Fruit fly (Drosophila melanogaster) whole organism, embryonic: Measurements from ENCODE around the gene fred.

Experiments
- Atf6 ChIP-seq: fragments of 200-800 bp; sonication (Bioruptor generic); IDR thresholded peaks from 2 replicates; pipeline ENCODE4 v1.3.6; 2022; ENCODE audit warnings: missing biosample characterization, missing genetic modification characterization
- B-H1 ChIP-seq: fragments of 200-800 bp; sonication (Bioruptor generic); IDR thresholded peaks from 3 replicates; pipeline ENCODE4 v1.3.6; 2022; ENCODE audit warnings: missing biosample characterization, missing genetic modification characterization
- CG10431 ChIP-seq: fragments of 200-800 bp; sonication (Bioruptor generic); optimal IDR thresholded peaks from 3 replicates; lab custom pipeline; 2018; ENCODE audit warnings: missing biosample characterization, mild to moderate bottlenecking, missing genetic modification characterization
- CG11696 ChIP-seq: fragments of 200-800 bp; sonication (Bioruptor generic); IDR thresholded peaks from 2 replicates; pipeline ENCODE4 v1.3.6; 2022; ENCODE audit warnings: missing biosample characterization, missing genetic modification characterization
- CG13775 ChIP-seq: fragments of 200-800 bp; sonication (Bioruptor generic); optimal IDR thresholded peaks from 3 replicates; lab custom pipeline; 2017; ENCODE audit warnings: missing biosample characterization, mild to moderate bottlenecking, missing genetic modification characterization
- CG14667 ChIP-seq: fragments of 200-800 bp; sonication (Bioruptor generic); IDR thresholded peaks from 2 replicates; pipeline ENCODE4 v1.3.6; 2022; ENCODE audit warnings: missing biosample characterization, missing genetic modification characterization
- CG1603 ChIP-seq: fragments of 200-800 bp; sonication (Bioruptor generic); optimal IDR thresholded peaks from 2 replicates; lab custom pipeline; 2019; ENCODE audit warnings: missing biosample characterization, mild to moderate bottlenecking, missing genetic modification characterization, moderate library complexity
- CG17186 ChIP-seq: fragments of 200-800 bp; sonication (Bioruptor generic); optimal IDR thresholded peaks from 3 replicates; lab custom pipeline; 2017; ENCODE audit warnings: missing biosample characterization, missing genetic modification reagents, missing genetic modification characterization
- CG17385 ChIP-seq: fragments of 200-800 bp; sonication (Bioruptor generic); optimal IDR thresholded peaks from 3 replicates; lab custom pipeline; 2018; ENCODE audit warnings: missing biosample characterization, mild to moderate bottlenecking, missing genetic modification characterization
- CG18011 ChIP-seq: fragments of 200-800 bp; sonication (Bioruptor generic); optimal IDR thresholded peaks from 2 replicates; lab custom pipeline; 2017; ENCODE audit warnings: missing biosample characterization, missing genetic modification characterization, mild to moderate bottlenecking, moderate library complexity, missing genotype
- CG2129 ChIP-seq: fragments of 200-800 bp; sonication (Bioruptor generic); IDR thresholded peaks from 2 replicates; pipeline ENCODE4 v1.3.6; 2022; ENCODE audit warnings: missing biosample characterization, missing genetic modification characterization; ENCODE audit not compliant: partially characterized antibody
- CG2678 ChIP-seq: fragments of 200-800 bp; sonication (Bioruptor generic); optimal IDR thresholded peaks from 3 replicates; lab custom pipeline; 2019; ENCODE audit warnings: missing biosample characterization, mild to moderate bottlenecking, missing genetic modification characterization, moderate library complexity
- CG2875 ChIP-seq: fragments of 200-800 bp; sonication (Bioruptor generic); optimal IDR thresholded peaks from 2 replicates; lab custom pipeline; 2017; ENCODE audit warnings: missing biosample characterization, mild to moderate bottlenecking, missing genetic modification characterization, missing genetic modification reagents
- CG3065 ChIP-seq: fragments of 200-800 bp; sonication (Bioruptor generic); optimal IDR thresholded peaks from 2 replicates; lab custom pipeline; 2016; ENCODE audit warnings: missing biosample characterization, missing genetic modification characterization
- CG3163 ChIP-seq: fragments of 200-800 bp; sonication (Bioruptor generic); optimal IDR thresholded peaks from 3 replicates; lab custom pipeline; 2016; ENCODE audit warnings: missing biosample characterization, missing genetic modification characterization
- CG32532 ChIP-seq: fragments of 200-800 bp; sonication (Bioruptor generic); IDR thresholded peaks from 2 replicates; pipeline ENCODE4 v1.3.6; 2022; ENCODE audit warnings: missing biosample characterization, missing genetic modification characterization
- CG32767 ChIP-seq: fragments of 200-800 bp; sonication (Bioruptor generic); IDR thresholded peaks from 2 replicates; pipeline ENCODE4 v1.3.6; 2022; ENCODE audit warnings: missing biosample characterization, missing genetic modification characterization
- CG4404 ChIP-seq: fragments of 200-800 bp; sonication (Bioruptor generic); IDR thresholded peaks from 2 replicates; pipeline ENCODE4 v1.3.6; 2022; ENCODE audit warnings: missing biosample characterization, missing genetic modification characterization
- CG4854 ChIP-seq: fragments of 200-800 bp; sonication (Bioruptor generic); optimal IDR thresholded peaks from 2 replicates; lab custom pipeline; 2016; ENCODE audit warnings: missing biosample characterization, missing genetic modification characterization, inconsistent platforms
- CG7357 ChIP-seq: fragments of 200-800 bp; sonication (Bioruptor generic); IDR thresholded peaks from 3 replicates; pipeline ENCODE4 v1.3.6; 2022; ENCODE audit warnings: missing biosample characterization, missing genetic modification characterization
- CG8388 ChIP-seq: fragments of 200-800 bp; sonication (Bioruptor generic); optimal IDR thresholded peaks from 2 replicates; lab custom pipeline; 2019; ENCODE audit warnings: missing biosample characterization, mild to moderate bottlenecking, missing genetic modification characterization, moderate library complexity
- CG9727 ChIP-seq: fragments of 200-800 bp; sonication (Bioruptor generic); optimal IDR thresholded peaks from 3 replicates; lab custom pipeline; 2017; ENCODE audit warnings: missing biosample characterization, mild to moderate bottlenecking, missing genetic modification characterization
- Deaf1 ChIP-seq: fragments of 200-800 bp; optimal IDR thresholded peaks from 3 replicates; lab custom pipeline; 2019; ENCODE audit warnings: missing biosample characterization, mild to moderate bottlenecking, missing genetic modification characterization, moderate library complexity
- Dref ChIP-seq: fragments of 200-800 bp; sonication (Bioruptor generic); IDR thresholded peaks from 2 replicates; pipeline ENCODE4 v1.3.6; 2022; ENCODE audit warnings: missing biosample characterization, missing genetic modification characterization
- Eip74EF ChIP-seq, 2 experiments: fragments of 200-800 bp in 1 of 2; fragments of >200 bp in 1 of 2; sonication (Bioruptor generic) in 1 of 2; optimal IDR thresholded peaks; 2 replicates each; lab custom pipeline; 2017 to 2019; ENCODE audit warnings: missing biosample characterization in 2 of 2, missing genetic modification characterization in 2 of 2, mild to moderate bottlenecking in 1 of 2, moderate library complexity in 1 of 2
- Elba2 ChIP-seq: fragments of 200-800 bp; sonication (Bioruptor generic); optimal IDR thresholded peaks from 3 replicates; lab custom pipeline; 2016; ENCODE audit warnings: missing biosample characterization, missing genetic modification characterization
- MESR4 ChIP-seq: fragments of 200-800 bp; sonication (Bioruptor generic); optimal IDR thresholded peaks from 2 replicates; lab custom pipeline; 2018; ENCODE audit warnings: missing biosample characterization, mild to moderate bottlenecking, missing genetic modification characterization, moderate library complexity
- Med ChIP-seq: fragments of 200-800 bp; sonication (Bioruptor generic); peaks from one replicate; lab custom pipeline; 2016; ENCODE audit warnings: missing biosample characterization, missing genetic modification characterization, mild to moderate bottlenecking, inconsistent platforms, moderate library complexity
- Meics ChIP-seq: fragments of 200-800 bp; sonication (Bioruptor generic); optimal IDR thresholded peaks from 2 replicates; lab custom pipeline; 2017; ENCODE audit warnings: missing biosample characterization, mild to moderate bottlenecking, missing genetic modification characterization
- Oli ChIP-seq: fragments of 200-800 bp; sonication (Bioruptor generic); optimal IDR thresholded peaks from 2 replicates; lab custom pipeline; 2018; ENCODE audit warnings: missing biosample characterization, mild to moderate bottlenecking, missing genetic modification characterization, moderate library complexity
- Sin3A ChIP-seq: fragments of >200 bp; optimal IDR thresholded peaks from 2 replicates; lab custom pipeline; 2018
- Trl ChIP-seq, 3 experiments: fragments of >200 bp in 2 of 3; fragments of 200-800 bp in 1 of 3; sonication (Bioruptor generic) in 1 of 3; optimal IDR thresholded peaks; 2 replicates in 1 of 3; 3 replicates in 2 of 3; lab custom pipeline; 2016 to 2017; ENCODE audit warnings: missing biosample characterization in 1 of 3, missing genetic modification characterization in 1 of 3
- YL-1 ChIP-seq: fragments of 200-800 bp; sonication (Bioruptor generic); optimal IDR thresholded peaks from 3 replicates; lab custom pipeline; 2017; ENCODE audit warnings: missing biosample characterization, mild to moderate bottlenecking, missing genetic modification characterization
- bab2 ChIP-seq: fragments of 200-800 bp; sonication (Bioruptor generic); optimal IDR thresholded peaks from 2 replicates; lab custom pipeline; 2016; ENCODE audit warnings: missing biosample characterization, missing genetic modification characterization
- croc ChIP-seq: fragments of 200-800 bp; sonication (Bioruptor generic); conservative IDR thresholded peaks from 3 replicates; pipeline ENCODE4 v1.3.6; 2022; ENCODE audit warnings: missing biosample characterization, missing genetic modification characterization
- disco-r ChIP-seq: fragments of 200-800 bp; sonication (Bioruptor generic); optimal IDR thresholded peaks from 2 replicates; lab custom pipeline; 2016; ENCODE audit warnings: missing biosample characterization, missing genetic modification characterization
- dysf ChIP-seq: fragments of 200-800 bp; sonication (Bioruptor generic); IDR thresholded peaks from 3 replicates; pipeline ENCODE4 v1.3.6; 2022; ENCODE audit warnings: missing biosample characterization, missing genetic modification characterization
- ems ChIP-seq: fragments of 200-800 bp; sonication (Bioruptor generic); optimal IDR thresholded peaks from 3 replicates; lab custom pipeline; 2016; ENCODE audit warnings: missing biosample characterization, missing genetic modification characterization
- fd96Cb ChIP-seq: fragments of 200-800 bp; sonication (Bioruptor generic); optimal IDR thresholded peaks from 2 replicates; lab custom pipeline; 2018; ENCODE audit warnings: missing biosample characterization, mild to moderate bottlenecking, missing genetic modification characterization, moderate library complexity
- jigr1 ChIP-seq: fragments of 200-800 bp; sonication (Bioruptor generic); IDR thresholded peaks from 3 replicates; pipeline ENCODE4 v1.3.6; 2022; ENCODE audit warnings: missing biosample characterization, missing genetic modification characterization
- lbe ChIP-seq: fragments of 200-800 bp; sonication (Bioruptor generic); optimal IDR thresholded peaks from 2 replicates; lab custom pipeline; 2016; ENCODE audit warnings: missing biosample characterization, mild to moderate bottlenecking, missing genetic modification characterization
- nau ChIP-seq: fragments of 200-800 bp; sonication (Bioruptor generic); optimal IDR thresholded peaks from 3 replicates; lab custom pipeline; 2017; ENCODE audit warnings: missing biosample characterization, mild to moderate bottlenecking, missing genetic modification characterization, missing genetic modification reagents
- peb ChIP-seq: fragments of 200-800 bp; sonication (Bioruptor generic); IDR thresholded peaks from 2 replicates; pipeline ENCODE4 v1.3.6; 2022; ENCODE audit warnings: missing biosample characterization, missing genetic modification characterization
- pho ChIP-seq: fragments of 200-800 bp; sonication (Bioruptor generic); optimal IDR thresholded peaks from 2 replicates; lab custom pipeline; 2016; ENCODE audit warnings: missing biosample characterization, missing genetic modification characterization
- pum ChIP-seq: fragments of 200-800 bp; sonication (Bioruptor generic); optimal IDR thresholded peaks from 2 replicates; lab custom pipeline; 2016; ENCODE audit warnings: missing biosample characterization, missing genetic modification characterization
- ro ChIP-seq: fragments of 200-800 bp; sonication (Bioruptor generic); IDR thresholded peaks from 2 replicates; pipeline ENCODE4 v1.3.6; 2022; ENCODE audit warnings: missing biosample characterization, missing genetic modification characterization
- sob ChIP-seq: fragments of 200-800 bp; sonication (Bioruptor generic); IDR thresholded peaks from 2 replicates; pipeline ENCODE4 v1.3.6; 2022; ENCODE audit warnings: missing biosample characterization, missing genetic modification characterization
- stwl ChIP-seq: fragments of 200-800 bp; sonication (Bioruptor generic); optimal IDR thresholded peaks from 3 replicates; lab custom pipeline; 2018; ENCODE audit warnings: missing biosample characterization, mild to moderate bottlenecking, missing genetic modification characterization, moderate library complexity
- trh ChIP-seq: fragments of 200-800 bp; sonication (Bioruptor generic); optimal IDR thresholded peaks from 2 replicates; lab custom pipeline; 2016; ENCODE audit warnings: missing biosample characterization, missing genetic modification characterization
- vvl ChIP-seq: fragments of 200-800 bp; sonication (Bioruptor generic); IDR thresholded peaks from 2 replicates; pipeline ENCODE4 v1.3.6; 2022; ENCODE audit warnings: missing biosample characterization, missing genetic modification characterization
- zf30C ChIP-seq: fragments of 200-800 bp; sonication (Bioruptor generic); optimal IDR thresholded peaks from 3 replicates; lab custom pipeline; 2018; ENCODE audit warnings: missing biosample characterization, mild to moderate bottlenecking, missing genetic modification characterization
- zfh2 ChIP-seq: fragments of 200-800 bp; sonication (Bioruptor generic); optimal IDR thresholded peaks from 2 replicates; lab custom pipeline; 2016; ENCODE audit warnings: missing biosample characterization, missing genetic modification characterization

Gene fred

DNA sequence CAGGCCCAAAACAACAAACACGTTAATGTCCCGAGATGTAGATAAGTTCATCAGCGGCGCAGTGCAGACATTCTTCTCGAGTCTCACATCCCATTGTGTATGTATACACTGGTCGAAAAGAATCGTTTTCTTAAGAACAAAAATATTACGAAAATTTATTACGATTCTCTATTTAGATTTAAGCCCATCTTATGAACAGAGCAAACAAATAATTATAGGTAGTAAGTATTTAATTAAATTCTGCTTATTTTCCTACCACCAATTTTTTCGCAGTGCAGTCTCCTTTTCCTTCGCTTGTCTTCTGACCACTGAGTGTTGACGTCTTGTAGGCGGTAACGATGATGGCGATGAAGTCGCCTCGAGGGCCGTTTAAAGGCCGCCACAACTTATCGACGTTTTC lies 130.1 kb downstream of the fred start (continued):
- TF ChIP-seq Elba2 (GFP tag; lab: Kevin White, UChicago) (peak; percentile 58), disco-r (GFP tag; lab: Kevin White, UChicago) (peak; percentile 8), CG7357 (GFP tag; lab: Robert Waterston, UW) (no peak), CG2678 (tag; lab: Kevin White, UChicago) (no peak), ems (GFP tag; lab: Kevin White, UChicago) (no peak), CG17186 (GFP tag; lab: Kevin White, UChicago) (no peak), pho (no peak), dysf (GFP tag; lab: Robert Waterston, UW) (no peak), Oli (tag; lab: Kevin White, UChicago) (no peak), Trl (optimal IDR thresholded peaks at IDR 0.05; lab: Kevin White, UChicago) (no peak), Trl (GFP tag; optimal IDR thresholded peaks at IDR 0.05; lab: Kevin White, UChicago) (peak; percentile 25), CG4854 (GFP tag; lab: Kevin White, UChicago) (no peak), CG2129 (no peak), pum (GFP tag; lab: Kevin White, UChicago) (peak; percentile 18), Med (GFP tag; lab: Kevin White, UChicago) (peak; percentile 83), CG2875 (GFP tag; lab: Kevin White, UChicago) (peak; percentile 10), MESR4 (GFP tag; lab: Kevin White, UChicago) (no peak), bab2 (no peak), CG9727 (GFP tag; lab: Kevin White, UChicago) (peak; percentile 86), jigr1 (GFP tag; lab: Robert Waterston, UW) (no peak), CG4404 (GFP tag; lab: Robert Waterston, UW) (peak; percentile 88), YL-1 (GFP tag; lab: Kevin White, UChicago) (no peak), croc (peak; percentile 67), CG14667 (no peak), CG8388 (GFP tag; lab: Kevin White, UChicago) (peak; percentile 40), CG17385 (GFP tag; lab: Kevin White, UChicago) (no peak), Sin3A (lab: Kevin White, UChicago) (no peak), CG3065 (GFP tag; lab: Kevin White, UChicago) (peak; percentile 2), CG32532 (GFP tag; lab: Robert Waterston, UW) (no peak), nau (GFP tag; lab: Kevin White, UChicago) (no peak), Dref (GFP tag; lab: Robert Waterston, UW) (no peak), CG10431 (GFP tag; lab: Kevin White, UChicago) (no peak), B-H1 (GFP tag; lab: Robert Waterston, UW) (no peak), vvl (peak; percentile 38), zf30C (GFP tag; lab: Kevin White, UChicago) (peak; percentile 91), CG32767 (GFP tag; lab: Robert Waterston, UW) (0 out of 2 replicates have a peak, but pooled peaks have one; percentile 31), trh (GFP tag; lab: Kevin White, UChicago) (peak; percentile 21), sob (GFP tag; lab: Robert Waterston, UW) (no peak), Meics (GFP tag; lab: Kevin White, UChicago) (no peak), peb (GFP tag; lab: Robert Waterston, UW) (no peak), zfh2 (GFP tag; lab: Kevin White, UChicago) (no peak), Deaf1 (no peak), stwl (tag; lab: Kevin White, UChicago) (peak; percentile 8), CG18011 (GFP tag; lab: Kevin White, UChicago) (no peak), CG3163 (GFP tag; lab: Kevin White, UChicago) (no peak), CG1603 (tag; lab: Kevin White, UChicago) (peak; percentile 68), CG11696 (GFP tag; lab: Robert Waterston, UW) (no peak), fd96Cb (tag; lab: Kevin White, UChicago) (peak; percentile 58), Atf6 (GFP tag; lab: Robert Waterston, UW) (no peak), ro (no peak), CG13775 (GFP tag; lab: Kevin White, UChicago) (peak; percentile 65), Eip74EF (GFP tag; optimal IDR thresholded peaks at IDR 0.05; lab: Kevin White, UChicago) (no peak), lbe (GFP tag; lab: Kevin White, UChicago) (no peak)
